Worm (Caenorhabditis elegans) whole organism, L1 larva: ENCODE results near the gene dos-3.

Source experiments
- C16A3.4 ChIP-seq: fragments of 150-350 bp; optimal IDR thresholded peaks from 2 replicates; lab custom pipeline; 2014; ENCODE audit warnings: missing biosample characterization, missing genetic modification characterization
- ceh-88 ChIP-seq: fragments of 200-800 bp; sonication (Bioruptor generic); IDR thresholded peaks from 2 replicates; pipeline ENCODE4 v1.3.6; 2022; ENCODE audit warnings: missing genetic modification characterization, missing compliant biosample characterization
- ceh-90 ChIP-seq: sonication (generic microtip); optimal IDR thresholded peaks from 2 replicates; lab custom pipeline; 2016; ENCODE audit warnings: missing genetic modification characterization, missing compliant biosample characterization
- fos-1 ChIP-seq: fragments of 150-350 bp; optimal IDR thresholded peaks from 2 replicates; lab custom pipeline; 2014; ENCODE audit warnings: missing biosample characterization, missing genetic modification characterization
- lsy-2 ChIP-seq, 2 experiments: fragments of 150-350 bp; optimal IDR thresholded peaks; 2 replicates each; lab custom pipeline; 2014; ENCODE audit warnings: missing biosample characterization in 2 of 2, missing genetic modification characterization in 2 of 2
- nhr-12 ChIP-seq: sonication (generic microtip); optimal IDR thresholded peaks from 2 replicates; lab custom pipeline; 2017; ENCODE audit warnings: missing biosample characterization, missing genetic modification characterization
- nhr-19 ChIP-seq: fragments of 200-800 bp; sonication (Bioruptor generic); conservative IDR thresholded peaks from 2 replicates; pipeline ENCODE4 v1.3.6; 2022; ENCODE audit warnings: missing genetic modification characterization, missing compliant biosample characterization
- nhr-90 ChIP-seq: sonication (generic microtip); optimal IDR thresholded peaks from 2 replicates; lab custom pipeline; 2016; ENCODE audit warnings: mild to moderate bottlenecking, missing genetic modification characterization, missing compliant biosample characterization; ENCODE audit not compliant: poor library complexity
- snpc-4 ChIP-seq: fragments of 150-350 bp; optimal IDR thresholded peaks from 2 replicates; lab custom pipeline; 2014; ENCODE audit warnings: missing biosample characterization, missing genetic modification characterization
- sox-4 ChIP-seq: sonication (generic microtip); optimal IDR thresholded peaks from 2 replicates; lab custom pipeline; 2016; ENCODE audit warnings: missing genetic modification characterization, missing compliant biosample characterization
- sup-37 ChIP-seq: fragments of 200-800 bp; sonication (Bioruptor generic); optimal IDR thresholded peaks from 2 replicates; lab custom pipeline; 2018; ENCODE audit warnings: mild to moderate bottlenecking, missing genetic modification characterization, missing compliant biosample characterization
- tbx-2 ChIP-seq: sonication (generic microtip); optimal IDR thresholded peaks from 2 replicates; lab custom pipeline; 2016; ENCODE audit warnings: missing genetic modification characterization, missing compliant biosample characterization
- unc-130 ChIP-seq: fragments of 150-350 bp; optimal IDR thresholded peaks from 2 replicates; lab custom pipeline; 2017; ENCODE audit warnings: missing biosample characterization, missing genetic modification characterization, inconsistent platforms
- xbp-1 ChIP-seq: sonication (generic microtip); optimal IDR thresholded peaks from 2 replicates; lab custom pipeline; 2016; ENCODE audit warnings: missing genetic modification characterization, missing compliant biosample characterization

- TF ChIP-seq nhr-90 (tag; lab: Kevin White, UChicago) = no peak
- TF ChIP-seq C16A3.4 = no peak
- no peak for TF ChIP-seq snpc-4 (tag; lab: Kevin White, UChicago)
- TF ChIP-seq nhr-12 (tag; lab: Kevin White, UChicago) = no peak
- no peak for TF ChIP-seq ceh-90 (tag; lab: Kevin White, UChicago)
- TF ChIP-seq unc-130 = no peak
- no peak for TF ChIP-seq lsy-2 (tag; optimal IDR thresholded peaks at IDR 0.05; lab: Kevin White, UChicago)
- TF ChIP-seq fos-1 (tag; lab: Kevin White, UChicago) = no peak
- TF ChIP-seq sox-4 = no peak
- TF ChIP-seq tbx-2 (tag; lab: Kevin White, UChicago) = no peak
- no peak for TF ChIP-seq sup-37 (GFP tag; lab: Kevin White, UChicago)
- no peak for TF ChIP-seq ceh-88 (GFP tag; lab: Robert Waterston, UW)
- no peak for TF ChIP-seq nhr-19
- TF ChIP-seq xbp-1 (tag; lab: Kevin White, UChicago) = no peak
Observed at ce11 chrIII:881460-881859, 42.1 kb upstream of the dos-3 start.
